Fruit fly (Drosophila melanogaster): ENCODE results near the gene CG14260.

Gene CG14260

dm6 chr3R:27289638-27290037, 24.4 kb downstream of the CG14260 start (continued):
- TF ChIP-seq Blimp-1 (GFP tag; optimal IDR thresholded peaks at IDR 0.05): no peak
- peak; percentile 26 for TF ChIP-seq pdm3 (GFP tag; optimal IDR thresholded peaks at IDR 0.05)
- no peak for TF ChIP-seq Eip75B (GFP tag; optimal IDR thresholded peaks at IDR 0.05)
- no peak for TF ChIP-seq Lpt (GFP tag; optimal IDR thresholded peaks at IDR 0.05)
- TF ChIP-seq CG32006 (GFP tag; optimal IDR thresholded peaks at IDR 0.05): peak; percentile 71
- no peak for TF ChIP-seq achi (GFP tag; optimal IDR thresholded peaks at IDR 0.05)
- TF ChIP-seq CG4318 (GFP tag; optimal IDR thresholded peaks at IDR 0.05): no peak
- peak; percentile 4 for TF ChIP-seq acj6 (GFP tag; optimal IDR thresholded peaks at IDR 0.05)
- no peak for TF ChIP-seq CG6854 (GFP tag; optimal IDR thresholded peaks at IDR 0.05)
- TF ChIP-seq Hr39 (GFP tag; optimal IDR thresholded peaks at IDR 0.05): peak; percentile 11
- no peak for TF ChIP-seq CG31627 (GFP tag; optimal IDR thresholded peaks at IDR 0.05)
- TF ChIP-seq Eip93F (GFP tag; optimal IDR thresholded peaks at IDR 0.05): no peak
- no peak for TF ChIP-seq fd59A (GFP tag; optimal IDR thresholded peaks at IDR 0.05)
- no peak for TF ChIP-seq CG6792 (GFP tag; optimal IDR thresholded peaks at IDR 0.05)
- peak; percentile 63; the same call in 1 of the 2 replicates for TF ChIP-seq CG15336 (GFP tag; IDR thresholded peaks at IDR 0.05)
- no peak for TF ChIP-seq CG11762 (GFP tag; optimal IDR thresholded peaks at IDR 0.05; ENCODE audit: insufficient read depth)
- TF ChIP-seq lz (GFP tag; optimal IDR thresholded peaks at IDR 0.05): no peak
- TF ChIP-seq CG3032 (tag; optimal IDR thresholded peaks at IDR 0.05): no peak
- peak; percentile 29 for TF ChIP-seq OdsH (GFP tag; optimal IDR thresholded peaks at IDR 0.05)
- no peak for TF ChIP-seq CG6808 (GFP tag; optimal IDR thresholded peaks at IDR 0.05)
- TF ChIP-seq spab (GFP tag; optimal IDR thresholded peaks at IDR 0.05): no peak
- TF ChIP-seq CG11294 (GFP tag; IDR thresholded peaks at IDR 0.05): no peak
- no peak for TF ChIP-seq CG1621 (tag; optimal IDR thresholded peaks at IDR 0.05)
- peak; percentile 36 for TF ChIP-seq Hr4 (GFP tag; optimal IDR thresholded peaks at IDR 0.05)
- no peak for TF ChIP-seq fkh (GFP tag; optimal IDR thresholded peaks at IDR 0.05)
- TF ChIP-seq Sox15 (GFP tag; optimal IDR thresholded peaks at IDR 0.05): no peak
- TF ChIP-seq svp (GFP tag): peak; percentile 31
- no peak for TF ChIP-seq dac (GFP tag; optimal IDR thresholded peaks at IDR 0.05)
- TF ChIP-seq CG10669 (GFP tag; optimal IDR thresholded peaks at IDR 0.05): no peak
- TF ChIP-seq salr (GFP tag; optimal IDR thresholded peaks at IDR 0.05): no peak
- TF ChIP-seq dsx (GFP tag; optimal IDR thresholded peaks at IDR 0.05; ENCODE audit: poor library complexity, severe bottlenecking): no peak
- peak; percentile 41 for TF ChIP-seq Met (GFP tag; optimal IDR thresholded peaks at IDR 0.05)
- peak; percentile 44 for TF ChIP-seq CG3919 (GFP tag; optimal IDR thresholded peaks at IDR 0.05)
- peak; percentile 43 for TF ChIP-seq CG6276 (GFP tag; optimal IDR thresholded peaks at IDR 0.05)
- TF ChIP-seq eg (GFP tag; IDR thresholded peaks at IDR 0.05): peak; percentile 74
- peak; percentile 70 for TF ChIP-seq Eip78C (GFP tag)
- no peak for TF ChIP-seq CG34406 (GFP tag; optimal IDR thresholded peaks at IDR 0.05)
- TF ChIP-seq CG8632 (GFP tag; optimal IDR thresholded peaks at IDR 0.05): no peak
- TF ChIP-seq fd85E (GFP tag; optimal IDR thresholded peaks at IDR 0.05): no peak

dm6 chr3R:27292159-27292880, 27.1 kb downstream of the CG14260 start, which contains the start of gene CG3348:
Gene CG3348 (minus strand): TSS chr3R:27292209.
- peak; percentile 48 for TF ChIP-seq CG31627 (GFP tag; optimal IDR thresholded peaks at IDR 0.05)
- no peak for TF ChIP-seq CG6808 (GFP tag; optimal IDR thresholded peaks at IDR 0.05)
- peak; percentile 1 for TF ChIP-seq OdsH (GFP tag; optimal IDR thresholded peaks at IDR 0.05)
- no peak for TF ChIP-seq ss (GFP tag; optimal IDR thresholded peaks at IDR 0.05)
- TF ChIP-seq fd59A (GFP tag; optimal IDR thresholded peaks at IDR 0.05): no peak
- no peak for TF ChIP-seq CG9139 (GFP tag; optimal IDR thresholded peaks at IDR 0.05)
- TF ChIP-seq Sox14 (GFP tag; optimal IDR thresholded peaks at IDR 0.05): peak; percentile 11
- peak; percentile 2 for TF ChIP-seq CG10631 (GFP tag; optimal IDR thresholded peaks at IDR 0.05)
- peak; percentile 9 for TF ChIP-seq achi (GFP tag; optimal IDR thresholded peaks at IDR 0.05)
- TF ChIP-seq svp (GFP tag): peak; percentile 76
- no peak for TF ChIP-seq CG6276 (GFP tag; optimal IDR thresholded peaks at IDR 0.05)
- peak; percentile 39 for TF ChIP-seq topi (GFP tag; optimal IDR thresholded peaks at IDR 0.05)
- peak; percentile 50 for TF ChIP-seq Met (GFP tag; optimal IDR thresholded peaks at IDR 0.05)
- TF ChIP-seq Gug (GFP tag; IDR thresholded peaks at IDR 0.05): no peak
- no peak for TF ChIP-seq net (GFP tag; optimal IDR thresholded peaks at IDR 0.05)
- TF ChIP-seq pdm3 (GFP tag; optimal IDR thresholded peaks at IDR 0.05): peak; percentile 1
- TF ChIP-seq Smox (GFP tag; optimal IDR thresholded peaks at IDR 0.05): peak; percentile 30
- no peak for TF ChIP-seq Blimp-1 (GFP tag; optimal IDR thresholded peaks at IDR 0.05)
- TF ChIP-seq CG6792 (GFP tag; optimal IDR thresholded peaks at IDR 0.05): peak; percentile 11
- TF ChIP-seq Hr4 (GFP tag; optimal IDR thresholded peaks at IDR 0.05): peak; percentile 6
- TF ChIP-seq Sox102F (GFP tag; optimal IDR thresholded peaks at IDR 0.05): no peak
- peak; percentile 29 for TF ChIP-seq acj6 (GFP tag; optimal IDR thresholded peaks at IDR 0.05)
- peak; percentile 52 for TF ChIP-seq vri (GFP tag; optimal IDR thresholded peaks at IDR 0.05)
- TF ChIP-seq lz (GFP tag; optimal IDR thresholded peaks at IDR 0.05): peak; percentile 34
